Worm (Caenorhabditis elegans) whole organism, young adult: ENCODE results near the gene dyf-2.
A peak's percentile ranks its signal among the peaks of the same experiment; 100 is the strongest.

Experiments
- B0019.2 ChIP-seq: fragments of 200-800 bp; sonication (Bioruptor generic); conservative IDR thresholded peaks from 2 replicates; pipeline ENCODE4 v1.3.6; 2022; ENCODE audit warnings: missing genetic modification reagents, missing genetic modification characterization, missing compliant biosample characterization
- B0035.1 ChIP-seq: sonication (generic microtip); optimal IDR thresholded peaks from 2 replicates; lab custom pipeline; 2016; ENCODE audit warnings: missing genetic modification characterization, mild to moderate bottlenecking, missing compliant biosample characterization, missing genotype, missing genetic modification reagents
- C06A6.2 ChIP-seq: fragments of 200-800 bp; sonication (Bioruptor generic); conservative IDR thresholded peaks from 2 replicates; pipeline ENCODE4 v1.3.6; 2022; ENCODE audit warnings: missing genetic modification characterization, missing compliant biosample characterization
- F37B4.10 ChIP-seq: fragments of 200-800 bp; sonication (Bioruptor generic); IDR thresholded peaks from 2 replicates; pipeline ENCODE4 v1.3.6; 2022; ENCODE audit warnings: missing genetic modification characterization, missing compliant biosample characterization
- F55B11.4 ChIP-seq: sonication (generic microtip); optimal IDR thresholded peaks from 2 replicates; lab custom pipeline; 2016; ENCODE audit warnings: missing compliant biosample characterization, missing genetic modification characterization, borderline replicate concordance; ENCODE audit not compliant: insufficient read depth
- K11D2.4 ChIP-seq: fragments of 200-800 bp; sonication (Bioruptor generic); IDR thresholded peaks from 2 replicates; pipeline ENCODE4 v1.3.6; 2022; ENCODE audit warnings: missing genetic modification reagents, missing genetic modification characterization, missing compliant biosample characterization
- T26A5.8 ChIP-seq: sonication (generic microtip); optimal IDR thresholded peaks from 2 replicates; lab custom pipeline; 2016; ENCODE audit warnings: missing genetic modification characterization, missing compliant biosample characterization
- Y53F4B.3 ChIP-seq: fragments of 200-800 bp; sonication (Bioruptor generic); IDR thresholded peaks from 2 replicates; pipeline ENCODE4 v1.3.6; 2022; ENCODE audit warnings: missing genetic modification reagents, missing genetic modification characterization, missing compliant biosample characterization
- Y53G8AR.9 ChIP-seq: fragments of 200-800 bp; sonication (Bioruptor generic); conservative IDR thresholded peaks from 2 replicates; pipeline ENCODE4 v1.3.6; 2022; ENCODE audit warnings: missing genetic modification reagents, missing genetic modification characterization, missing compliant biosample characterization
- Y67H2A.10 ChIP-seq: fragments of 200-800 bp; sonication (Bioruptor generic); conservative IDR thresholded peaks from 2 replicates; pipeline ENCODE4 v1.3.6; 2022; ENCODE audit warnings: missing genetic modification reagents, missing genetic modification characterization, missing compliant biosample characterization
- Y95B8A.8 ChIP-seq: fragments of 200-800 bp; sonication (Bioruptor generic); IDR thresholded peaks from 2 replicates; pipeline ENCODE4 v1.3.6; 2022; ENCODE audit warnings: missing genetic modification reagents, missing genetic modification characterization, missing compliant biosample characterization
- ama-1 ChIP-seq, 3 experiments: fragments of 150-350 bp in 1 of 3; sonication (generic microtip) in 2 of 3; optimal IDR thresholded peaks; 2 replicates each; lab custom pipeline; 2014 to 2018; ENCODE audit warnings: missing biosample characterization in 2 of 3, missing genetic modification characterization in 2 of 3, missing genetic modification reagents in 2 of 3
- aptf-2 ChIP-seq: fragments of 200-800 bp; sonication (Bioruptor generic); conservative IDR thresholded peaks from 2 replicates; pipeline ENCODE4 v1.3.6; 2022; ENCODE audit warnings: missing genetic modification reagents, missing genetic modification characterization, missing compliant biosample characterization
- athp-1 ChIP-seq: sonication (generic microtip); optimal IDR thresholded peaks from 2 replicates; lab custom pipeline; 2017; ENCODE audit warnings: mild to moderate bottlenecking, missing genetic modification characterization, missing compliant biosample characterization
- attf-3 ChIP-seq: fragments of 200-800 bp; sonication (Bioruptor generic); conservative IDR thresholded peaks from 2 replicates; pipeline ENCODE4 v1.3.6; 2022; ENCODE audit warnings: missing genetic modification reagents, missing genetic modification characterization, missing compliant biosample characterization
- attf-6 ChIP-seq: fragments of 200-800 bp; sonication (Bioruptor generic); IDR thresholded peaks from 2 replicates; pipeline ENCODE4 v1.3.6; 2022; ENCODE audit warnings: missing genetic modification reagents, missing genetic modification characterization, missing compliant biosample characterization
- bed-1 ChIP-seq: fragments of 200-800 bp; sonication (Bioruptor generic); IDR thresholded peaks from 2 replicates; pipeline ENCODE4 v1.3.6; 2022; ENCODE audit warnings: missing genetic modification reagents, missing genetic modification characterization, missing compliant biosample characterization
- cebp-2 ChIP-seq: fragments of 200-800 bp; sonication (Bioruptor generic); IDR thresholded peaks from 2 replicates; pipeline ENCODE4 v1.3.6; 2022; ENCODE audit warnings: missing genetic modification characterization, missing compliant biosample characterization
- ceh-79 ChIP-seq: sonication (generic microtip); optimal IDR thresholded peaks from 2 replicates; lab custom pipeline; 2017; ENCODE audit warnings: mild to moderate bottlenecking, missing genetic modification characterization, missing compliant biosample characterization
- chd-7 ChIP-seq: sonication (generic microtip); optimal IDR thresholded peaks from 2 replicates; lab custom pipeline; 2016; ENCODE audit warnings: mild to moderate bottlenecking, missing genetic modification characterization, moderate library complexity, missing compliant biosample characterization
- dox-1 ChIP-seq: fragments of 200-800 bp; sonication (Bioruptor generic); IDR thresholded peaks from 2 replicates; pipeline ENCODE4 v1.3.6; 2022; ENCODE audit warnings: missing genetic modification reagents, missing genetic modification characterization, missing compliant biosample characterization
- efl-1 ChIP-seq: fragments of 150-350 bp; optimal IDR thresholded peaks from 2 replicates; lab custom pipeline; 2014; ENCODE audit warnings: missing biosample characterization, missing genetic modification reagents, missing genetic modification characterization
- egrh-3 ChIP-seq: fragments of 200-800 bp; sonication (Bioruptor generic); IDR thresholded peaks from 2 replicates; pipeline ENCODE4 v1.3.6; 2022; ENCODE audit warnings: missing genetic modification reagents, missing genetic modification characterization, missing compliant biosample characterization
- ekl-4 ChIP-seq: fragments of 200-800 bp; sonication (Bioruptor generic); IDR thresholded peaks from 2 replicates; pipeline ENCODE4 v1.3.6; 2022; ENCODE audit warnings: missing genetic modification reagents, missing genetic modification characterization, missing compliant biosample characterization
- hlh-26 ChIP-seq: fragments of 200-800 bp; sonication (Bioruptor generic); conservative IDR thresholded peaks from 2 replicates; pipeline ENCODE4 v1.3.6; 2022; ENCODE audit warnings: missing genetic modification reagents, missing genetic modification characterization, missing compliant biosample characterization
- hrde-1 ChIP-seq: sonication (generic microtip); optimal IDR thresholded peaks from 2 replicates; lab custom pipeline; 2016; ENCODE audit warnings: missing genetic modification characterization, mild to moderate bottlenecking, missing compliant biosample characterization, moderate library complexity, missing genotype, missing genetic modification reagents, borderline replicate concordance
- let-607 ChIP-seq, 2 experiments: fragments of 200-800 bp in 1 of 2; sonication (Bioruptor generic) in 1 of 2; sonication (generic microtip) in 1 of 2; optimal IDR thresholded peaks; 2 replicates each; lab custom pipeline; 2016 to 2018; ENCODE audit warnings: mild to moderate bottlenecking in 2 of 2, missing compliant biosample characterization in 2 of 2, missing genetic modification characterization in 2 of 2, moderate library complexity in 2 of 2, missing genotype in 1 of 2
- lin-40 ChIP-seq: sonication (generic microtip); optimal IDR thresholded peaks from 2 replicates; lab custom pipeline; 2016; ENCODE audit warnings: missing genetic modification characterization, mild to moderate bottlenecking, missing compliant biosample characterization, missing genotype, missing genetic modification reagents
- lir-1 ChIP-seq: fragments of 200-800 bp; sonication (Bioruptor generic); conservative IDR thresholded peaks from 2 replicates; pipeline ENCODE4 v1.3.6; 2022; ENCODE audit warnings: missing genetic modification reagents, missing genetic modification characterization, missing compliant biosample characterization
- madf-10 ChIP-seq: sonication (generic microtip); optimal IDR thresholded peaks from 2 replicates; lab custom pipeline; 2016; ENCODE audit warnings: mild to moderate bottlenecking, missing genetic modification characterization, missing compliant biosample characterization
- madf-6 ChIP-seq: fragments of 200-800 bp; sonication (Bioruptor generic); IDR thresholded peaks from 2 replicates; pipeline ENCODE4 v1.3.6; 2022; ENCODE audit warnings: missing genetic modification reagents, missing genetic modification characterization, missing compliant biosample characterization
- mcd-1 ChIP-seq: fragments of 200-800 bp; sonication (Bioruptor generic); IDR thresholded peaks from 2 replicates; pipeline ENCODE4 v1.3.6; 2022; ENCODE audit warnings: missing genetic modification reagents, missing genetic modification characterization, missing compliant biosample characterization
- mel-28 ChIP-seq: sonication (generic microtip); optimal IDR thresholded peaks from 2 replicates; lab custom pipeline; 2016; ENCODE audit warnings: borderline replicate concordance, mild to moderate bottlenecking, missing genetic modification characterization, missing compliant biosample characterization
- nhr-27 ChIP-seq: fragments of 200-800 bp; sonication (Bioruptor generic); optimal IDR thresholded peaks from 2 replicates; lab custom pipeline; 2018; ENCODE audit warnings: mild to moderate bottlenecking, missing genetic modification characterization, moderate library complexity, missing compliant biosample characterization
- nhr-80 ChIP-seq: sonication (generic microtip); optimal IDR thresholded peaks from 2 replicates; lab custom pipeline; 2016; ENCODE audit warnings: missing genetic modification characterization, missing compliant biosample characterization
- rcor-1 ChIP-seq: fragments of 200-800 bp; sonication (Bioruptor generic); IDR thresholded peaks from 2 replicates; pipeline ENCODE4 v1.3.6; 2022; ENCODE audit warnings: missing genetic modification reagents, missing genetic modification characterization, missing compliant biosample characterization
- snpc-4 ChIP-seq, 5 experiments: fragments of 150-350 bp in 1 of 5; sonication (generic microtip) in 4 of 5; optimal IDR thresholded peaks; 2 replicates each; lab custom pipeline; 2014 to 2018; ENCODE audit warnings: missing genetic modification characterization in 5 of 5, missing biosample characterization in 3 of 5, antibody characterized with exemption in 2 of 5, mild to moderate bottlenecking in 2 of 5, missing compliant biosample characterization in 2 of 5, missing genotype in 2 of 5, moderate library complexity in 2 of 5, missing genetic modification reagents in 1 of 5
- xnd-1 ChIP-seq: sonication (generic microtip); optimal IDR thresholded peaks from 2 replicates; lab custom pipeline; 2016; ENCODE audit warnings: missing genotype, missing genetic modification reagents, missing genetic modification characterization, missing compliant biosample characterization
- zfh-2 ChIP-seq: fragments of 200-800 bp; sonication (Bioruptor generic); conservative IDR thresholded peaks from 2 replicates; pipeline ENCODE4 v1.3.6; 2022; ENCODE audit warnings: missing genetic modification reagents, missing genetic modification characterization, missing compliant biosample characterization
- ztf-6 ChIP-seq: fragments of 200-800 bp; sonication (Bioruptor generic); IDR thresholded peaks from 2 replicates; pipeline ENCODE4 v1.3.6; 2022; ENCODE audit warnings: missing genetic modification reagents, missing genetic modification characterization, missing compliant biosample characterization

Gene dyf-2

DNA sequence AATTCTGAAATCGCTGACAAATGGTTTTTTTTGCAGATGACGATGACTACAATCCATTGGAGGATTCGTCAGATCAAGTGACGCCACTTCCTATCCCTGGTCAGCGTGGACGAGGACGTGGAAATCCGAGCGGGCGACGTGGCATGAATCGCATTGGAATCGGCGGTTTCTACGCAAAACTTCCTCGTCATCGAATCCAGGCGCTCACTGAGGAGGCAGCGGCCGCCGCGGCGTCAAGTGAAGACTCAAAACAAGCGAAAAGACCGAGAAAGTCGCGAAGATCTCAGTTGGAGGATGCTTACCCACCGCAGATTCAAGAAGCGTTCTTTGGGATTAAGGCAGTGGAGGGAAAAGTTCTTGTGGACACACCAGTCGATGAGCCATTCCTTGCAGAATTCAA, 37.7 kb downstream of the dyf-2 start:
- TF ChIP-seq madf-6 (GFP tag; lab: Robert Waterston, UW) (no peak), chd-7 (tag; lab: Kevin White, UChicago) (no peak), F37B4.10 (GFP tag; lab: Robert Waterston, UW) (no peak), attf-3 (no peak), let-607 (tag; optimal IDR thresholded peaks at IDR 0.05; lab: Kevin White, UChicago) (no peak), ceh-79 (no peak), zfh-2 (GFP tag; lab: Robert Waterston, UW) (peak; percentile 65), B0035.1 (tag; lab: Kevin White, UChicago) (no peak), hlh-26 (GFP tag; lab: Robert Waterston, UW) (no peak)
- TF ChIP-seq, all 124 proteins: peak for 1

DNA sequence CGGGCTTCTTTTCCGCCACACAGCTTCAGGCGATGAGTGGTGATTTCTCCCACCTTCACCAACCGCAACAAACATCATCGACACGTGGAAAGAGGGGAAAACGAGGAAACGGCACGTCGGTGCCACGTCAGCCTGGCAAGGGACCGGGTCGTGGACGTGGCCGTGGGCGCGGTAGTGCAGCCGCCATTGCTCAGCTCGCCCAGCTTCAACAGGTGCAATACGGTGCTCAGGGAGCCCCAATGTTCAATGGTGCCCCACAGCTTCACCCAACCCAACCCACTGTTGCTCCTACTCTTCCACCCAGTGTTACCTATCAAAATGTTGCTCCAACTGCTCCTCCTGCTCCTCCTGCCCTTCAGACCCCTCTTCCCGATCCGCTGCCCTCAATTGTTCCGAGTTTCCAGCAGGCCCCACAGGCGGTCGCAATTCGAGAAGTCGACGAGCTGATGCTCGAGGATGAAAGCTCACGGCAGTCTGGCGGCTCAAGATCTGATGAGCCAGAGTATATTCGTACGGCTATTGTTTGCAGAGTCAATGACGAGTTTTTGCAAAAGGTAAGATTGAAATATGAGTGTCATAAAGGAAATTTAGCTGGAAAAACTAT, 40.3 kb downstream of the dyf-2 start:
- TF ChIP-seq ztf-6 (GFP tag; lab: Robert Waterston, UW) (0 out of 2 replicates have a peak, but pooled peaks have one; percentile 8), Y95B8A.8 (GFP tag; lab: Robert Waterston, UW) (0 out of 2 replicates have a peak, but pooled peaks have one; percentile 11), mel-28 (tag; lab: Kevin White, UChicago) (no peak), zfh-2 (GFP tag; lab: Robert Waterston, UW) (peak; percentile 91), egrh-3 (GFP tag; lab: Robert Waterston, UW) (peak; percentile 77), dox-1 (peak; percentile 19; the same call in 1 of the 2 replicates)

ce11 chrIII:13644279-13644678, 42.0 kb downstream of the dyf-2 start:
- no peak for TF ChIP-seq rcor-1 (GFP tag; lab: Robert Waterston, UW)
- TF ChIP-seq Y53F4B.3 (GFP tag; lab: Robert Waterston, UW) = no peak
- TF ChIP-seq ekl-4 = no peak
- TF ChIP-seq cebp-2 (GFP tag; lab: Robert Waterston, UW) = no peak
- no peak for TF ChIP-seq lin-40 (tag; lab: Kevin White, UChicago)
- no peak for TF ChIP-seq Y53G8AR.9 (GFP tag; lab: Robert Waterston, UW)
- peak; percentile 59 for TF ChIP-seq zfh-2 (GFP tag; lab: Robert Waterston, UW)

- TF ChIP-seq K11D2.4 (GFP tag; lab: Robert Waterston, UW) (peak; percentile 98), efl-1 (peak; percentile 86), C06A6.2 (GFP tag; lab: Robert Waterston, UW) (peak; percentile 99), ceh-79 (peak; percentile 96), bed-1 (GFP tag; lab: Robert Waterston, UW) (peak; percentile 70; the same call in 1 of the 2 replicates), nhr-27 (peak; percentile 68), attf-6 (peak; percentile 87), F55B11.4 (tag; lab: Kevin White, UChicago) (no peak), ztf-6 (GFP tag; lab: Robert Waterston, UW) (peak; percentile 89), aptf-2 (GFP tag; lab: Robert Waterston, UW) (0 out of 2 replicates have a peak, but pooled peaks have one; percentile 14), Y67H2A.10 (GFP tag; lab: Robert Waterston, UW) (peak; percentile 90), madf-10 (tag; lab: Kevin White, UChicago) (peak; percentile 94), T26A5.8 (tag; lab: Kevin White, UChicago) (peak; percentile 75), snpc-4 (GFP tag; optimal IDR thresholded peaks at IDR 0.05; lab: Kevin White, UChicago) (peak; percentile 63), snpc-4 (tag; optimal IDR thresholded peaks at IDR 0.05; lab: Kevin White, UChicago) (peak; percentile 83 to 94 (median 86)), ama-1 (optimal IDR thresholded peaks at IDR 0.05; lab: Kevin White, UChicago) (no peak), ama-1 (GFP tag; optimal IDR thresholded peaks at IDR 0.05; lab: Kevin White, UChicago) (peak in 1 of 2 experiments; percentile 35), B0019.2 (peak; percentile 94), nhr-80 (tag; lab: Kevin White, UChicago) (peak; percentile 85), hrde-1 (peak; percentile 91), lir-1 (GFP tag; lab: Robert Waterston, UW) (peak; percentile 98), athp-1 (tag; lab: Kevin White, UChicago) (peak; percentile 100), xnd-1 (peak; percentile 88), mcd-1 (GFP tag; lab: Robert Waterston, UW) (peak; percentile 98), let-607 (tag; optimal IDR thresholded peaks at IDR 0.05; lab: Kevin White, UChicago) (peak; percentile 92 to 96)
These were observed 42.7 kb downstream of the dyf-2 start, which contains the start of the genes drr-2 and set-16 for ce11 chrIII:13643534-13643933. Gene drr-2 (minus strand): TSS chrIII:13643570. Gene set-16 (plus strand): TSS chrIII:13643916.
